Fruit fly (Drosophila melanogaster): ENCODE data around the gene ppk13.

- TF ChIP-seq EcR (GFP tag; optimal IDR thresholded peaks at IDR 0.05) = no peak
- TF ChIP-seq CG10348 (GFP tag; IDR thresholded peaks at IDR 0.05) = no peak
Observed at dm6 chr2L:21062611-21063010, 25.9 kb downstream of the ppk13 start.

Measured in whole organism, pupa.